Fruit fly (Drosophila melanogaster) whole organism, embryonic: Measurements from ENCODE around the gene Sec23.

Experiments
- CG11247 ChIP-seq: fragments of 200-800 bp; sonication (Bioruptor generic); IDR thresholded peaks from 2 replicates; pipeline ENCODE4 v1.3.6; 2022; ENCODE audit warnings: missing biosample characterization, missing genetic modification characterization
- CG14860 ChIP-seq: fragments of 200-800 bp; sonication (Bioruptor generic); IDR thresholded peaks from 3 replicates; pipeline ENCODE4 v1.3.6; 2022; ENCODE audit warnings: missing biosample characterization, missing genetic modification characterization; ENCODE audit not compliant: partially characterized antibody
- CG1647 ChIP-seq: fragments of 200-800 bp; sonication (Bioruptor generic); optimal IDR thresholded peaks from 3 replicates; lab custom pipeline; 2016; ENCODE audit warnings: missing biosample characterization, missing genetic modification characterization
- CG16815 ChIP-seq: fragments of 200-800 bp; sonication (Bioruptor generic); optimal IDR thresholded peaks from 3 replicates; lab custom pipeline; 2017; ENCODE audit warnings: missing biosample characterization, mild to moderate bottlenecking, missing genetic modification characterization
- CG18599 ChIP-seq: fragments of 200-800 bp; sonication (Bioruptor generic); optimal IDR thresholded peaks from 3 replicates; lab custom pipeline; 2017; ENCODE audit warnings: missing biosample characterization, missing genetic modification characterization, mild to moderate bottlenecking, moderate library complexity, missing genetic modification reagents
- CG2116 ChIP-seq: fragments of 200-800 bp; sonication (Bioruptor generic); optimal IDR thresholded peaks from 3 replicates; lab custom pipeline; 2018; ENCODE audit warnings: missing biosample characterization, mild to moderate bottlenecking, missing genetic modification characterization
- CG2199 ChIP-seq: fragments of 200-800 bp; sonication (Bioruptor generic); IDR thresholded peaks from 3 replicates; pipeline ENCODE4 v1.3.6; 2022; ENCODE audit warnings: missing biosample characterization, missing genetic modification characterization
- CG2889 ChIP-seq: fragments of 200-800 bp; sonication (Bioruptor generic); IDR thresholded peaks from 3 replicates; pipeline ENCODE4 v1.3.6; 2022; ENCODE audit warnings: missing biosample characterization, missing genetic modification characterization
- CG31224 ChIP-seq: fragments of 200-800 bp; sonication (Bioruptor generic); IDR thresholded peaks from 2 replicates; pipeline ENCODE4 v1.3.6; 2022; ENCODE audit warnings: missing biosample characterization, missing genetic modification characterization
- CG32772 ChIP-seq: fragments of 200-800 bp; sonication (Bioruptor generic); IDR thresholded peaks from 2 replicates; pipeline ENCODE4 v1.3.6; 2022; ENCODE audit warnings: missing biosample characterization, missing genetic modification characterization
- CG3281 ChIP-seq: fragments of 200-800 bp; sonication (Bioruptor generic); optimal IDR thresholded peaks from 3 replicates; lab custom pipeline; 2017; ENCODE audit warnings: missing biosample characterization, mild to moderate bottlenecking, missing genetic modification characterization
- CG4360 ChIP-seq: fragments of 200-800 bp; sonication (Bioruptor generic); IDR thresholded peaks from 2 replicates; pipeline ENCODE4 v1.3.6; 2022; ENCODE audit warnings: missing biosample characterization, missing genetic modification characterization
- CG4730 ChIP-seq: fragments of 200-800 bp; sonication (Bioruptor generic); IDR thresholded peaks from 2 replicates; pipeline ENCODE4 v1.3.6; 2022; ENCODE audit warnings: missing biosample characterization, missing genetic modification characterization
- CG4820 ChIP-seq: fragments of 200-800 bp; sonication (Bioruptor generic); optimal IDR thresholded peaks from 3 replicates; lab custom pipeline; 2016; ENCODE audit warnings: missing biosample characterization, missing genetic modification characterization
- CG6175 ChIP-seq: fragments of 200-800 bp; sonication (Bioruptor generic); IDR thresholded peaks from 3 replicates; pipeline ENCODE4 v1.3.6; 2022; ENCODE audit warnings: missing biosample characterization, missing genetic modification characterization
- CG7928 ChIP-seq: fragments of 200-800 bp; sonication (Bioruptor generic); optimal IDR thresholded peaks from 2 replicates; lab custom pipeline; 2017; ENCODE audit warnings: missing biosample characterization, mild to moderate bottlenecking, missing genetic modification characterization
- CHES-1-like ChIP-seq: fragments of 200-800 bp; sonication (Bioruptor generic); optimal IDR thresholded peaks from 2 replicates; lab custom pipeline; 2016; ENCODE audit warnings: missing biosample characterization, missing genetic modification characterization
- CrebB ChIP-seq: fragments of 200-800 bp; sonication (Bioruptor generic); optimal IDR thresholded peaks from 3 replicates; lab custom pipeline; 2018; ENCODE audit warnings: missing biosample characterization, mild to moderate bottlenecking, missing genetic modification characterization
- Dref ChIP-seq: fragments of 200-800 bp; sonication (Bioruptor generic); IDR thresholded peaks from 2 replicates; pipeline ENCODE4 v1.3.6; 2022; ENCODE audit warnings: missing biosample characterization, missing genetic modification characterization
- Elba2 ChIP-seq: fragments of 200-800 bp; sonication (Bioruptor generic); optimal IDR thresholded peaks from 3 replicates; lab custom pipeline; 2016; ENCODE audit warnings: missing biosample characterization, missing genetic modification characterization
- Fer1 ChIP-seq: fragments of 200-800 bp; sonication (Bioruptor generic); optimal IDR thresholded peaks from 2 replicates; lab custom pipeline; 2017; ENCODE audit warnings: missing biosample characterization, mild to moderate bottlenecking, missing genetic modification characterization
- Fer2 ChIP-seq: fragments of 200-800 bp; sonication (Bioruptor generic); optimal IDR thresholded peaks from 2 replicates; lab custom pipeline; 2018; ENCODE audit warnings: missing biosample characterization, mild to moderate bottlenecking, missing genetic modification characterization, moderate library complexity
- Gug ChIP-seq: fragments of 200-800 bp; sonication (Bioruptor generic); IDR thresholded peaks from 4 replicates; pipeline ENCODE4 v1.3.6; 2022; ENCODE audit warnings: missing biosample characterization, missing genetic modification characterization
- HLH3B ChIP-seq: fragments of 200-800 bp; sonication (Bioruptor generic); IDR thresholded peaks from 2 replicates; pipeline ENCODE4 v1.3.6; 2022; ENCODE audit warnings: missing biosample characterization, missing genetic modification characterization
- HLH54F ChIP-seq: fragments of 200-800 bp; sonication (Bioruptor generic); optimal IDR thresholded peaks from 3 replicates; lab custom pipeline; 2016; ENCODE audit warnings: missing biosample characterization, missing genetic modification characterization
- Hand ChIP-seq: fragments of 200-800 bp; sonication (Bioruptor generic); optimal IDR thresholded peaks from 2 replicates; lab custom pipeline; 2017; ENCODE audit warnings: mild to moderate bottlenecking, missing biosample characterization, missing genetic modification reagents, missing genetic modification characterization
- HmgD ChIP-seq: fragments of 200-800 bp; sonication (Bioruptor generic); optimal IDR thresholded peaks from 3 replicates; lab custom pipeline; 2016; ENCODE audit warnings: missing biosample characterization, missing genetic modification characterization
- Hr39 ChIP-seq: fragments of >200 bp; optimal IDR thresholded peaks from 2 replicates; lab custom pipeline; 2017
- Rfx ChIP-seq: fragments of 200-800 bp; sonication (Bioruptor generic); IDR thresholded peaks from 2 replicates; pipeline ENCODE4 v1.3.6; 2022; ENCODE audit warnings: missing biosample characterization, missing genetic modification characterization
- Sin3A ChIP-seq: fragments of >200 bp; optimal IDR thresholded peaks from 2 replicates; lab custom pipeline; 2018
- Vsx1 ChIP-seq: fragments of 200-800 bp; sonication (Bioruptor generic); optimal IDR thresholded peaks from 2 replicates; lab custom pipeline; 2017; ENCODE audit warnings: missing biosample characterization, mild to moderate bottlenecking, missing genetic modification characterization, missing genetic modification reagents
- ara ChIP-seq: fragments of 200-800 bp; sonication (Bioruptor generic); IDR thresholded peaks from 2 replicates; pipeline ENCODE4 v1.3.6; 2022; ENCODE audit warnings: missing biosample characterization, missing genetic modification characterization
- br ChIP-seq: fragments of >200 bp; optimal IDR thresholded peaks from 2 replicates; lab custom pipeline; 2017
- caup ChIP-seq: fragments of 200-800 bp; sonication (Bioruptor generic); optimal IDR thresholded peaks from 3 replicates; lab custom pipeline; 2017; ENCODE audit warnings: missing biosample characterization, mild to moderate bottlenecking, missing genetic modification characterization, moderate library complexity; ENCODE audit not compliant: severe bottlenecking
- croc ChIP-seq: fragments of 200-800 bp; sonication (Bioruptor generic); conservative IDR thresholded peaks from 3 replicates; pipeline ENCODE4 v1.3.6; 2022; ENCODE audit warnings: missing biosample characterization, missing genetic modification characterization
- cwo ChIP-seq: fragments of 200-800 bp; sonication (Bioruptor generic); optimal IDR thresholded peaks from 3 replicates; lab custom pipeline; 2017; ENCODE audit warnings: missing biosample characterization, missing genetic modification characterization, mild to moderate bottlenecking, moderate library complexity, missing genetic modification reagents
- dimm ChIP-seq: fragments of 200-800 bp; sonication (Bioruptor generic); IDR thresholded peaks from 2 replicates; pipeline ENCODE4 v1.3.6; 2022; ENCODE audit warnings: missing biosample characterization, missing genetic modification characterization
- fd64A ChIP-seq: fragments of 200-800 bp; sonication (Bioruptor generic); optimal IDR thresholded peaks from 3 replicates; lab custom pipeline; 2018; ENCODE audit warnings: missing biosample characterization, mild to moderate bottlenecking, missing genetic modification characterization
- fru ChIP-seq: fragments of >200 bp; optimal IDR thresholded peaks from 2 replicates; lab custom pipeline; 2017
- ftz-f1 ChIP-seq: fragments of 200-800 bp; sonication (Bioruptor generic); optimal IDR thresholded peaks from 2 replicates; lab custom pipeline; 2016; ENCODE audit warnings: missing biosample characterization, missing genetic modification characterization
- hb ChIP-seq: fragments of 200-800 bp; sonication (Bioruptor generic); IDR thresholded peaks from 3 replicates; pipeline ENCODE4 v1.3.6; 2022; ENCODE audit warnings: missing biosample characterization, missing genetic modification characterization; ENCODE audit not compliant: partially characterized antibody
- lbe ChIP-seq: fragments of 200-800 bp; sonication (Bioruptor generic); optimal IDR thresholded peaks from 2 replicates; lab custom pipeline; 2016; ENCODE audit warnings: missing biosample characterization, mild to moderate bottlenecking, missing genetic modification characterization
- org-1 ChIP-seq: fragments of 200-800 bp; sonication (Bioruptor generic); optimal IDR thresholded peaks from 2 replicates; lab custom pipeline; 2017; ENCODE audit warnings: missing biosample characterization, missing genetic modification characterization
- pros ChIP-seq: fragments of 200-800 bp; sonication (Bioruptor generic); optimal IDR thresholded peaks from 3 replicates; lab custom pipeline; 2019; ENCODE audit warnings: missing biosample characterization, mild to moderate bottlenecking, missing genetic modification characterization, moderate library complexity
- scrt ChIP-seq: fragments of 200-800 bp; sonication (Bioruptor generic); optimal IDR thresholded peaks from 2 replicates; lab custom pipeline; 2018; ENCODE audit warnings: missing biosample characterization, mild to moderate bottlenecking, missing genetic modification characterization, moderate library complexity
- shn ChIP-seq: fragments of 200-800 bp; sonication (Bioruptor generic); optimal IDR thresholded peaks from 3 replicates; lab custom pipeline; 2016; ENCODE audit warnings: missing biosample characterization, missing genetic modification characterization
- sisA ChIP-seq: fragments of 200-800 bp; sonication (Bioruptor generic); IDR thresholded peaks from 2 replicates; pipeline ENCODE4 v1.3.6; 2022; ENCODE audit warnings: missing biosample characterization, missing genetic modification characterization
- slbo ChIP-seq: fragments of 200-800 bp; sonication (Bioruptor generic); IDR thresholded peaks from 2 replicates; pipeline ENCODE4 v1.3.6; 2022; ENCODE audit warnings: missing biosample characterization, missing genetic modification characterization
- sr ChIP-seq: fragments of 200-800 bp; sonication (Bioruptor generic); IDR thresholded peaks from 3 replicates; pipeline ENCODE4 v1.3.6; 2022; ENCODE audit warnings: missing biosample characterization, missing genetic modification characterization
- tx ChIP-seq: fragments of 200-800 bp; sonication (Bioruptor generic); optimal IDR thresholded peaks from 2 replicates; lab custom pipeline; 2016; ENCODE audit warnings: missing biosample characterization, missing genetic modification characterization
- usp ChIP-seq: fragments of >200 bp; optimal IDR thresholded peaks from 2 replicates; lab custom pipeline; 2017; ENCODE audit warnings: missing biosample characterization, missing genetic modification characterization
- wek ChIP-seq: fragments of 200-800 bp; sonication (Bioruptor generic); optimal IDR thresholded peaks from 3 replicates; lab custom pipeline; 2018; ENCODE audit warnings: missing biosample characterization, mild to moderate bottlenecking, missing genetic modification characterization, moderate library complexity
- zf30C ChIP-seq: fragments of 200-800 bp; sonication (Bioruptor generic); optimal IDR thresholded peaks from 3 replicates; lab custom pipeline; 2018; ENCODE audit warnings: missing biosample characterization, mild to moderate bottlenecking, missing genetic modification characterization

Sec23 gene

DNA sequence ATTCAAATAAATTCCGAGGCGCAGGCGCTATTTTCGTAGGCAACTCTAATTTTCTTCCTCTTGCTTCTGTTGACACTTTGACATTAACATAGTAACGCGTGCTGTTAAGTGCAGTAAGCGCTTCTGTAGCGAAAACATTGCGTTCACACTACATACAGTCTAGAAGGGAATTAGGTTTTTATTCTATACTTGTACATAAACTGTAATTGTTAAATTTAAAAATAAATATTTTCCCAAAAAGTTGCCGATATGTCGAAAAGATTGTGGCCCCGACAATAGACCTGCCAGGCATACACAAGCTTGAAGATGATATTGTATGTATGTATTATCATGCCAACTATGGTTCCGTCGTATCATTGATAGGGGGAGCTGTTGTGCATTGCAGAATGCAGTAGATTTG, 42.4 kb upstream of the Sec23 start, which contains the start of gene asl (continued):
- TF ChIP-seq CG7928 (GFP tag; lab: Kevin White, UChicago) (no peak), CG4730 (GFP tag; lab: Robert Waterston, UW) (0 out of 2 replicates have a peak, but pooled peaks have one; percentile 6), HmgD (no peak), Fer2 (tag; lab: Kevin White, UChicago) (peak; percentile 43), ftz-f1 (GFP tag; lab: Kevin White, UChicago) (no peak), br (lab: Kevin White, UChicago) (no peak), shn (GFP tag; lab: Kevin White, UChicago) (peak; percentile 25), usp (GFP tag; lab: Kevin White, UChicago) (no peak), Dref (GFP tag; lab: Robert Waterston, UW) (peak; percentile 31; the same call in 1 of the 2 replicates), dimm (GFP tag; lab: Robert Waterston, UW) (no peak), CHES-1-like (GFP tag; lab: Kevin White, UChicago) (peak; percentile 58), Vsx1 (no peak), Sin3A (lab: Kevin White, UChicago) (peak; percentile 74), sr (GFP tag; lab: Robert Waterston, UW) (no peak), hb (no peak), Gug (GFP tag; lab: Robert Waterston, UW) (no peak), org-1 (GFP tag; lab: Kevin White, UChicago) (no peak), CG6175 (no peak), slbo (GFP tag; lab: Robert Waterston, UW) (peak; percentile 62), ara (GFP tag; lab: Robert Waterston, UW) (no peak), CG31224 (GFP tag; lab: Robert Waterston, UW) (peak; percentile 42; the same call in 1 of the 2 replicates), HLH3B (GFP tag; lab: Robert Waterston, UW) (no peak), caup (peak; percentile 54), CG18599 (no peak), Hand (no peak), CG4820 (GFP tag; lab: Kevin White, UChicago) (peak; percentile 27), CG3281 (GFP tag; lab: Kevin White, UChicago) (peak; percentile 61), scrt (no peak), Fer1 (GFP tag; lab: Kevin White, UChicago) (peak; percentile 68), Hr39 (lab: Kevin White, UChicago) (no peak), CG2116 (GFP tag; lab: Kevin White, UChicago) (peak; percentile 85), Elba2 (GFP tag; lab: Kevin White, UChicago) (peak; percentile 96), fru (lab: Kevin White, UChicago) (no peak), CG14860 (GFP tag; lab: Robert Waterston, UW) (no peak), CG2199 (0 out of 3 replicates have a peak, but pooled peaks have one; percentile 20), CG2889 (GFP tag; lab: Robert Waterston, UW) (no peak), wek (GFP tag; lab: Kevin White, UChicago) (peak; percentile 50), Rfx (GFP tag; lab: Robert Waterston, UW) (peak; percentile 79), pros (GFP tag; lab: Kevin White, UChicago) (no peak), sisA (GFP tag; lab: Robert Waterston, UW) (peak; percentile 49; the same call in 1 of the 2 replicates), CrebB (tag; lab: Kevin White, UChicago) (peak; percentile 33), cwo (GFP tag; lab: Kevin White, UChicago) (peak; percentile 22), CG16815 (GFP tag; lab: Kevin White, UChicago) (peak; percentile 39), CG32772 (GFP tag; lab: Robert Waterston, UW) (0 out of 2 replicates have a peak, but pooled peaks have one; percentile 11), CG1647 (GFP tag; lab: Kevin White, UChicago) (peak; percentile 56), tx (GFP tag; lab: Kevin White, UChicago) (peak; percentile 35), HLH54F (GFP tag; lab: Kevin White, UChicago) (peak; percentile 60), CG11247 (peak; percentile 51; the same call in 1 of the 2 replicates), fd64A (GFP tag; lab: Kevin White, UChicago) (no peak), lbe (GFP tag; lab: Kevin White, UChicago) (peak; percentile 41), CG4360 (no peak), zf30C (peak; percentile 10), croc (GFP tag; lab: Robert Waterston, UW) (peak; percentile 18; the same call in 1 of the 3 replicates)
